Fruit fly (Drosophila melanogaster): ENCODE measurements around the gene CG33494.

The CG33494 gene

dm6 chr3R:25448318-25448717 lies 46.6 kb downstream of the CG33494 start (continued):
- TF ChIP-seq trem (tag; optimal IDR thresholded peaks at IDR 0.05), result no peak
- TF ChIP-seq CG7271 (tag; optimal IDR thresholded peaks at IDR 0.05), result no peak
- no peak for TF ChIP-seq CG1647 (GFP tag; optimal IDR thresholded peaks at IDR 0.05)
- no peak for TF ChIP-seq CG6683 (GFP tag; optimal IDR thresholded peaks at IDR 0.05)
- TF ChIP-seq row (GFP tag; IDR thresholded peaks at IDR 0.05), result 0 out of 3 replicates have a peak, but pooled peaks have one; percentile 28
- no peak for TF ChIP-seq salm (tag; optimal IDR thresholded peaks at IDR 0.05)
- TF ChIP-seq chinmo (GFP tag; IDR thresholded peaks at IDR 0.05; ENCODE audit: partially characterized antibody), result 0 out of 4 replicates have a peak, but pooled peaks have one; percentile 12
- TF ChIP-seq kni (GFP tag; optimal IDR thresholded peaks at IDR 0.05), result no peak
- no peak for TF ChIP-seq lov (optimal IDR thresholded peaks at IDR 0.05)
- no peak for TF ChIP-seq lov (GFP tag; IDR thresholded peaks at IDR 0.05)
- no peak for TF ChIP-seq MESR4 (GFP tag; optimal IDR thresholded peaks at IDR 0.05)
- no peak for TF ChIP-seq tin (GFP tag; optimal IDR thresholded peaks at IDR 0.05)
- no peak for TF ChIP-seq CG9876 (GFP tag; optimal IDR thresholded peaks at IDR 0.05)
- TF ChIP-seq YL-1 (GFP tag; optimal IDR thresholded peaks at IDR 0.05), result no peak
- peak in 1 of 2 experiments; percentile 9 for TF ChIP-seq dpn (GFP tag; optimal IDR thresholded peaks at IDR 0.05)
- no peak for TF ChIP-seq sqz (GFP tag; optimal IDR thresholded peaks at IDR 0.05)
- no peak for TF ChIP-seq lmd (GFP tag; IDR thresholded peaks at IDR 0.05)
- no peak for TF ChIP-seq Elba2 (GFP tag; optimal IDR thresholded peaks at IDR 0.05)
- TF ChIP-seq sr (GFP tag; IDR thresholded peaks at IDR 0.05), result no peak
- TF ChIP-seq ara (GFP tag; IDR thresholded peaks at IDR 0.05), result no peak
- no peak for TF ChIP-seq CG4730 (GFP tag; IDR thresholded peaks at IDR 0.05)
- no peak for TF ChIP-seq Ravus (GFP tag; IDR thresholded peaks at IDR 0.05)
- no peak for TF ChIP-seq exex (tag; optimal IDR thresholded peaks at IDR 0.05)
- TF ChIP-seq Bteb2 (GFP tag; optimal IDR thresholded peaks at IDR 0.05), result no peak
- TF ChIP-seq CG14014 (GFP tag; IDR thresholded peaks at IDR 0.05), result no peak
- no peak for TF ChIP-seq CG11723 (GFP tag; optimal IDR thresholded peaks at IDR 0.05)
- TF ChIP-seq CG7357 (GFP tag; IDR thresholded peaks at IDR 0.05), result no peak
- no peak for TF ChIP-seq NK7.1 (GFP tag; optimal IDR thresholded peaks at IDR 0.05)
- TF ChIP-seq CG31388 (GFP tag; optimal IDR thresholded peaks at IDR 0.05), result no peak
- TF ChIP-seq pnt (GFP tag; optimal IDR thresholded peaks at IDR 0.05), result no peak
- TF ChIP-seq slbo (GFP tag; IDR thresholded peaks at IDR 0.05), result no peak
- TF ChIP-seq CG1603 (tag; optimal IDR thresholded peaks at IDR 0.05), result peak; percentile 19
- no peak for TF ChIP-seq Spps (tag; optimal IDR thresholded peaks at IDR 0.05)
- no peak for TF ChIP-seq Mad (GFP tag; optimal IDR thresholded peaks at IDR 0.05)
- peak; percentile 11 for TF ChIP-seq nmo (GFP tag; optimal IDR thresholded peaks at IDR 0.05)
- TF ChIP-seq CG32767 (GFP tag; IDR thresholded peaks at IDR 0.05), result no peak
- TF ChIP-seq eve (GFP tag; optimal IDR thresholded peaks at IDR 0.05), result no peak
- TF ChIP-seq CG14441 (GFP tag; IDR thresholded peaks at IDR 0.05), result no peak
- peak; percentile 90 for TF ChIP-seq D19A (tag; optimal IDR thresholded peaks at IDR 0.05)
- TF ChIP-seq HLH3B (GFP tag; IDR thresholded peaks at IDR 0.05), result peak; percentile 18; the same call in 1 of the 2 replicates
- no peak for TF ChIP-seq Drgx (GFP tag; IDR thresholded peaks at IDR 0.05)
- no peak for TF ChIP-seq CG17186 (GFP tag; optimal IDR thresholded peaks at IDR 0.05)
- TF ChIP-seq run (tag; optimal IDR thresholded peaks at IDR 0.05), result no peak
- no peak for TF ChIP-seq CG2202 (tag; optimal IDR thresholded peaks at IDR 0.05)
- TF ChIP-seq wor (GFP tag; IDR thresholded peaks at IDR 0.05), result no peak
- TF ChIP-seq CG8089 (GFP tag; optimal IDR thresholded peaks at IDR 0.05), result no peak
- no peak for TF ChIP-seq pan (optimal IDR thresholded peaks at IDR 0.05)
- TF ChIP-seq pan (GFP tag; optimal IDR thresholded peaks at IDR 0.05 in 1 of 2, IDR thresholded peaks at IDR 0.05 in 1 of 2), result peak in 1 of 2 experiments; percentile 34
- no peak for TF ChIP-seq Hsf (GFP tag; optimal IDR thresholded peaks at IDR 0.05)
- no peak for TF ChIP-seq nerfin-1 (tag; optimal IDR thresholded peaks at IDR 0.05)
- TF ChIP-seq CG43689 (GFP tag; IDR thresholded peaks at IDR 0.05), result 0 out of 2 replicates have a peak, but pooled peaks have one; percentile 12
- no peak for TF ChIP-seq Sry-β (GFP tag; optimal IDR thresholded peaks at IDR 0.05)
- TF ChIP-seq nau (GFP tag; optimal IDR thresholded peaks at IDR 0.05), result no peak
